Worm (Caenorhabditis elegans) whole organism, midembryonic: ENCODE results near the gene ZK105.12.

ENCODE experiments used
- T22C8.4 ChIP-seq: fragments of 200-800 bp; sonication (Bioruptor generic); IDR thresholded peaks from 2 replicates; pipeline ENCODE4 v1.3.6; 2022; ENCODE audit warnings: missing genetic modification characterization, missing compliant biosample characterization
- flt-1 ChIP-seq: fragments of 200-800 bp; sonication (Bioruptor generic); IDR thresholded peaks from 2 replicates; pipeline ENCODE4 v1.3.6; 2022; ENCODE audit warnings: missing genetic modification characterization, missing compliant biosample characterization
- ref-1 ChIP-seq: fragments of 200-800 bp; sonication (Bioruptor generic); conservative IDR thresholded peaks from 2 replicates; pipeline ENCODE4 v1.3.6; 2022; ENCODE audit warnings: missing genetic modification reagents, missing genetic modification characterization, missing compliant biosample characterization
- ztf-29 ChIP-seq: fragments of 200-800 bp; sonication (Bioruptor generic); IDR thresholded peaks from 2 replicates; pipeline ENCODE4 v1.3.6; 2022; ENCODE audit warnings: missing genetic modification reagents, missing genetic modification characterization, missing compliant biosample characterization

DNA sequence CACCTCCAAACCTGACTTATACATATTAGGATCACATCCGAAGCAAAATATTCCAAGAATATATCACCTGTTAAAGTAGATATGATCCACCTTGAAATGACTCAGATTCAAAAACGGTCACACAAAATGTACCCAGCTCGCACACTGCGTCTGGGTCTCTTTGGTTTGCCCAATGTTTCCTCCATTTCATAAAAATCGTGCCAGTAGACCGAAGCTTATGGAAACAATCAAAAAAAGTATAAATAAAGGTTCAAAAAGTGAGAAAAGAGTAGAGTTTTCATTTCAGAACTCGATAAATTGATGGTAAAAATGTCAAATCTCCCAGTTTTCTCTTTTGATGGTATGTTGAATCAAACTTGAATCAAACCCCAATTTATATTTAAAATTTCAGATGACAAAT is 21.8 kb upstream of the ZK105.12 start, which contains the start of gene srr-9:
- TF ChIP-seq T22C8.4 (no peak), flt-1 (GFP tag; lab: Robert Waterston, UW) (no peak), ref-1 (GFP tag; lab: Robert Waterston, UW) (no peak), ztf-29 (no peak)
